Fruit fly (Drosophila melanogaster): ENCODE data around the gene fusl.
A peak's percentile ranks its signal among the peaks of the same experiment; 100 is the strongest.

DNA sequence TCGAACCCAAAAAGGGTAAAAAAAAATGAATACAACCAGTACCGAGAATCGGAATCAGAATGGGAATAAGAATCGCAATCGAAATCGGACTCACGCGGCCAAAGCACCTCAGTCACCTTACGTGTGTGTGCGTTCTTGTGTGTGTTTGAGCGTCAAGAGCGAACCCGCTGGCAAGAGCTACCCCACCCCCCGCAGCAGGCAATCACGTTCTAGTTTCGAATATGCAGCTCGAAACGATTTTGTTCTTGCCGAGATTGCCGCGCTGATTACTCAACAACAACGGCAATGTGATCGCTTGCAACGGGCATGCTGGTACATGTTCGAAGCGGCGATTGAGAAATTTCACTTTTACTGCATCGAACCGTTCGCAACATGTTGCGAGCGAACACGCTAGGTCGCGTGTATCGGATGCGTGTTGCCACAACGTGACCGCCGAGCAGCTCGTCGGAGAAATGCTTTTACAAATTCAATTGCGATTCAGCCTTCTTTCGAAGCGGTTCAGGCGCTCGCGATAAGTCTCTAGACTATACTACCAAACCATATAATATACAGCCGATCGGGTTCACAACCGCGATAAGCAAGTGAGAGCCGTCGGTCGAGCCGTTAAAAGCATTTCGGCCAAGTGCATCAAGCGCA lies 32.5 kb downstream of the fusl start:
- TF ChIP-seq CG8478 (optimal IDR thresholded peaks at IDR 0.05) = no peak
- TF ChIP-seq CTCF (optimal IDR thresholded peaks at IDR 0.05) = peak in 1 of 2 experiments; percentile 14
